Fruit fly (Drosophila melanogaster): ENCODE measurements around the gene CG6244.

dm6 chr3L:15808022-15808421, at the start of gene CG6244:
- TF ChIP-seq CG8478 (optimal IDR thresholded peaks at IDR 0.05) = no peak
- TF ChIP-seq CTCF (optimal IDR thresholded peaks at IDR 0.05) = no peak

All from S2 (cell line).